Worm (Caenorhabditis elegans) whole organism, mixed stage, embryonic: ENCODE results near the gene dhrr-1.

Experiments used
- M03D4.4 ChIP-seq: sonication (generic microtip); optimal IDR thresholded peaks from 2 replicates; lab custom pipeline; 2017; ENCODE audit warnings: mild to moderate bottlenecking, missing genetic modification characterization, missing compliant biosample characterization
- blmp-1 ChIP-seq: fragments of 150-350 bp; optimal IDR thresholded peaks from 2 replicates; lab custom pipeline; 2014; ENCODE audit warnings: missing biosample characterization, missing genetic modification characterization
- ham-2 ChIP-seq: fragments of 200-800 bp; sonication (Bioruptor generic); optimal IDR thresholded peaks from 2 replicates; lab custom pipeline; 2018; ENCODE audit warnings: mild to moderate bottlenecking, missing genetic modification characterization, missing compliant biosample characterization
- pha-4 ChIP-seq: fragments of 150-350 bp; optimal IDR thresholded peaks from 2 replicates; lab custom pipeline; 2018; ENCODE audit warnings: missing biosample characterization, missing genetic modification reagents, missing genetic modification characterization
- unc-62 ChIP-seq: fragments of 150-350 bp; optimal IDR thresholded peaks from 2 replicates; lab custom pipeline; 2014; ENCODE audit warnings: missing biosample characterization, missing genetic modification reagents, missing genetic modification characterization
- zip-8 ChIP-seq: fragments of 150-350 bp; optimal IDR thresholded peaks from 2 replicates; lab custom pipeline; 2014; ENCODE audit warnings: missing biosample characterization, missing genetic modification characterization

DNA sequence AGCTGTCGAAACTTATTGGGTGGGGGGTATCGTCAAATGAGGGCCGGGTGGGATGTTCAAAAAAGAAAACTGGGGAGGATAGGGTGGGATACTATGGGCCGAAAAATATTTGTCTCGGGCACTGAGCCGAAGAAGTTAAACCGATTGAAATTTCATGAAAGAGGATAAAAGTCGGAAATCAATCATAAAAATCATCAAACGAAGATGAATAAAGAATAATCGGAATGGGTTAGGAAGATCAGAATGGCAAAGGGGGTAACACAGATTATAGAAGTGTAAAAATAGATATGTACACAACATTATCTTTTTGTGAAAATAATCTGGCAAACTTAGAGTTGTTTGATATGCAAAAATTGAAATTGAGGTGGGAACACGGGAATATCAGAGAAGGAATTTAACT lies 11.1 kb downstream of the dhrr-1 start:
- no peak for TF ChIP-seq ham-2 (GFP tag; lab: Kevin White, UChicago)
- no peak for TF ChIP-seq unc-62 (GFP tag; lab: Kevin White, UChicago)
- no peak for TF ChIP-seq pha-4 (tag; lab: Kevin White, UChicago)
- no peak for TF ChIP-seq zip-8 (tag; lab: Kevin White, UChicago)
- no peak for TF ChIP-seq blmp-1 (tag; lab: Kevin White, UChicago)
- TF ChIP-seq M03D4.4 = no peak
